Fruit fly (Drosophila melanogaster): ENCODE measurements around the gene Prps.
A peak's percentile ranks its signal among the peaks of the same experiment; 100 is the strongest.

Gene Prps

DNA sequence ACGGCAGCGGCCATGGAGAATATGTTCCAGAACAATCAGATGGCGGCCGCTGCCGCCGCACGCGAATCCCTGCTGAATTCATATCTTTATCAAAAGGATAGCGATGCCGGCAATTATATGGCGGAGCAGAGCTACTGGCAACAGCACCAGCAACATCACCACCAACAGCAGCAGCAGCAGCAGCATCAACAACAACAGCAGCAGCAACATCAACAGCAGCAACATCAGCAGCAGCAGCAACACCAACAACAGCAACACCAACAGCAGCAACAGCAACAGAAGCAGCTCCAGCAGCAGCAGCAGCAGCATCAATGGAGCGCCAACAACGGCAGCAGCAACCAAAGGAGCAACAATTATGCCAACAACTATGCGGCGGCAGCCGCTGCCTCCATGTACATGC lies 12.3 kb upstream of the Prps start:
- TF ChIP-seq Dfd (GFP tag; optimal IDR thresholded peaks at IDR 0.05) (peak in 1 of 2 experiments; percentile 93), chm (GFP tag; IDR thresholded peaks at IDR 0.05) (no peak), dimm (GFP tag; IDR thresholded peaks at IDR 0.05) (0 out of 2 replicates have a peak, but pooled peaks have one; percentile 21), CG4730 (GFP tag; IDR thresholded peaks at IDR 0.05) (no peak)

dm6 chr3L:9705591-9705990 lies 9.1 kb upstream of the Prps start:
- TF ChIP-seq Ets65A (GFP tag) (peak; percentile 92), Xbp1 (GFP tag; optimal IDR thresholded peaks at IDR 0.05) (no peak), Med (GFP tag) (peak; percentile 4)

- no peak for TF ChIP-seq Hr39 (optimal IDR thresholded peaks at IDR 0.05)
- TF ChIP-seq MBD-R2 (GFP tag; IDR thresholded peaks at IDR 0.05) = peak; percentile 71; the same call in 1 of the 2 replicates
- no peak for TF ChIP-seq CG4404 (GFP tag; IDR thresholded peaks at IDR 0.05)
- TF ChIP-seq pros (GFP tag; optimal IDR thresholded peaks at IDR 0.05) = no peak
- no peak for TF ChIP-seq Xbp1 (GFP tag; optimal IDR thresholded peaks at IDR 0.05)
- no peak for TF ChIP-seq tap (tag; optimal IDR thresholded peaks at IDR 0.05)
- TF ChIP-seq trem (tag; optimal IDR thresholded peaks at IDR 0.05) = peak; percentile 14
- no peak for TF ChIP-seq CG7271 (tag; optimal IDR thresholded peaks at IDR 0.05)
- TF ChIP-seq Poxn (GFP tag; IDR thresholded peaks at IDR 0.05) = no peak
- TF ChIP-seq dmrt11E (tag; optimal IDR thresholded peaks at IDR 0.05) = no peak
- TF ChIP-seq ci (GFP tag; IDR thresholded peaks at IDR 0.05) = no peak
- no peak for TF ChIP-seq danr (GFP tag; IDR thresholded peaks at IDR 0.05)
- no peak for TF ChIP-seq aop (GFP tag; IDR thresholded peaks at IDR 0.05)
- TF ChIP-seq disco-r (GFP tag; optimal IDR thresholded peaks at IDR 0.05) = no peak
- no peak for TF ChIP-seq NfI (GFP tag; optimal IDR thresholded peaks at IDR 0.05)
- no peak for TF ChIP-seq chm (GFP tag; IDR thresholded peaks at IDR 0.05)
- TF ChIP-seq Hmr (GFP tag; optimal IDR thresholded peaks at IDR 0.05) = no peak
- TF ChIP-seq CG10209 (GFP tag; optimal IDR thresholded peaks at IDR 0.05) = no peak
- no peak for TF ChIP-seq CG18599 (GFP tag; optimal IDR thresholded peaks at IDR 0.05)
- TF ChIP-seq E2f1 (GFP tag; IDR thresholded peaks at IDR 0.05) = no peak
- TF ChIP-seq CG3407 (GFP tag; optimal IDR thresholded peaks at IDR 0.05) = no peak
- TF ChIP-seq HmgZ (tag; optimal IDR thresholded peaks at IDR 0.05) = peak; percentile 24
- TF ChIP-seq CG3065 (GFP tag; optimal IDR thresholded peaks at IDR 0.05) = no peak
- TF ChIP-seq CG30020 (tag; optimal IDR thresholded peaks at IDR 0.05) = no peak
- peak; percentile 96 for TF ChIP-seq MESR4 (GFP tag; optimal IDR thresholded peaks at IDR 0.05)
- TF ChIP-seq CoRest (tag; optimal IDR thresholded peaks at IDR 0.05) = peak; percentile 69
- no peak for TF ChIP-seq ttk (GFP tag; IDR thresholded peaks at IDR 0.05)
- no peak for TF ChIP-seq CG12769 (tag; optimal IDR thresholded peaks at IDR 0.05)
- no peak for TF ChIP-seq Lpt (GFP tag; optimal IDR thresholded peaks at IDR 0.05)
- no peak for TF ChIP-seq CG3995 (GFP tag; optimal IDR thresholded peaks at IDR 0.05)
- no peak for TF ChIP-seq gcm2 (GFP tag; optimal IDR thresholded peaks at IDR 0.05)
- TF ChIP-seq dpn (GFP tag; optimal IDR thresholded peaks at IDR 0.05) = no peak
- TF ChIP-seq sisA (GFP tag; IDR thresholded peaks at IDR 0.05) = no peak
- no peak for TF ChIP-seq CG4854 (GFP tag; optimal IDR thresholded peaks at IDR 0.05)
- no peak for TF ChIP-seq fd102C (GFP tag; optimal IDR thresholded peaks at IDR 0.05)
- no peak for TF ChIP-seq Drgx (GFP tag; IDR thresholded peaks at IDR 0.05)
- TF ChIP-seq Lhr (GFP tag; optimal IDR thresholded peaks at IDR 0.05) = no peak
- no peak for TF ChIP-seq dmrt99B (tag; optimal IDR thresholded peaks at IDR 0.05)
- no peak for TF ChIP-seq sob (GFP tag; IDR thresholded peaks at IDR 0.05)
- TF ChIP-seq CG9727 (GFP tag; optimal IDR thresholded peaks at IDR 0.05) = no peak
- peak; percentile 11 for TF ChIP-seq phol (tag; optimal IDR thresholded peaks at IDR 0.05)
- no peak for TF ChIP-seq rib (GFP tag; IDR thresholded peaks at IDR 0.05)
- no peak for TF ChIP-seq Oli (tag; optimal IDR thresholded peaks at IDR 0.05)
These were observed 7.8 kb upstream of the Prps start, which contains the start of gene CG16711 for dm6 chr3L:9704162-9704748. Gene CG16711, plus strand, starts transcription at chr3L:9704331.

Data from whole organism, embryonic.